Fruit fly (Drosophila melanogaster) whole organism, embryonic: ENCODE measurements around the gene Actn.

Experiments used
- Atf6 ChIP-seq: fragments of 200-800 bp; sonication (Bioruptor generic); IDR thresholded peaks from 2 replicates; pipeline ENCODE4 v1.3.6; 2022; ENCODE audit warnings: missing biosample characterization, missing genetic modification characterization
- BEAF-32 ChIP-seq: fragments of 200-800 bp; sonication (Bioruptor generic); optimal IDR thresholded peaks from 3 replicates; lab custom pipeline; 2017; ENCODE audit warnings: missing biosample characterization, missing genetic modification characterization, mild to moderate bottlenecking, moderate library complexity, missing genetic modification reagents
- CG10267 ChIP-seq: fragments of 200-800 bp; sonication (Bioruptor generic); optimal IDR thresholded peaks from 2 replicates; lab custom pipeline; 2018; ENCODE audit warnings: missing biosample characterization, mild to moderate bottlenecking, missing genetic modification characterization, moderate library complexity
- CG10654 ChIP-seq: fragments of 200-800 bp; sonication (Bioruptor generic); optimal IDR thresholded peaks from 2 replicates; lab custom pipeline; 2016; ENCODE audit warnings: missing biosample characterization, missing genetic modification characterization
- CG12071 ChIP-seq: fragments of 200-800 bp; sonication (Bioruptor generic); optimal IDR thresholded peaks from 3 replicates; lab custom pipeline; 2018; ENCODE audit warnings: missing biosample characterization, mild to moderate bottlenecking, missing genetic modification characterization
- CG12942 ChIP-seq: fragments of 200-800 bp; sonication (Bioruptor generic); optimal IDR thresholded peaks from 3 replicates; lab custom pipeline; 2016; ENCODE audit warnings: missing biosample characterization, missing genetic modification characterization
- CG15514 ChIP-seq: fragments of 200-800 bp; sonication (Bioruptor generic); optimal IDR thresholded peaks from 3 replicates; lab custom pipeline; 2017; ENCODE audit warnings: missing biosample characterization, missing genetic modification characterization, mild to moderate bottlenecking, moderate library complexity, missing genetic modification reagents
- CG17186 ChIP-seq: fragments of 200-800 bp; sonication (Bioruptor generic); optimal IDR thresholded peaks from 3 replicates; lab custom pipeline; 2017; ENCODE audit warnings: missing biosample characterization, missing genetic modification reagents, missing genetic modification characterization
- CG17361 ChIP-seq: fragments of 200-800 bp; sonication (Bioruptor generic); IDR thresholded peaks from 3 replicates; pipeline ENCODE4 v1.3.6; 2022; ENCODE audit warnings: missing biosample characterization, missing genetic modification characterization
- CG1792 ChIP-seq: fragments of 200-800 bp; sonication (Bioruptor generic); optimal IDR thresholded peaks from 2 replicates; lab custom pipeline; 2016; ENCODE audit warnings: missing biosample characterization, missing genetic modification characterization
- CG1832 ChIP-seq: fragments of 200-800 bp; sonication (Bioruptor generic); optimal IDR thresholded peaks from 2 replicates; lab custom pipeline; 2017; ENCODE audit warnings: missing biosample characterization, mild to moderate bottlenecking, missing genetic modification characterization, inconsistent platforms
- CG30403 ChIP-seq: fragments of 200-800 bp; sonication (Bioruptor generic); optimal IDR thresholded peaks from 3 replicates; lab custom pipeline; 2016; ENCODE audit warnings: missing biosample characterization, missing genetic modification characterization
- CG32767 ChIP-seq: fragments of 200-800 bp; sonication (Bioruptor generic); IDR thresholded peaks from 2 replicates; pipeline ENCODE4 v1.3.6; 2022; ENCODE audit warnings: missing biosample characterization, missing genetic modification characterization
- CG6175 ChIP-seq: fragments of 200-800 bp; sonication (Bioruptor generic); IDR thresholded peaks from 3 replicates; pipeline ENCODE4 v1.3.6; 2022; ENCODE audit warnings: missing biosample characterization, missing genetic modification characterization
- CoRest ChIP-seq: fragments of 200-800 bp; sonication (Bioruptor generic); optimal IDR thresholded peaks from 3 replicates; lab custom pipeline; 2018; ENCODE audit warnings: missing biosample characterization, mild to moderate bottlenecking, missing genetic modification characterization, moderate library complexity
- Dfd ChIP-seq, 2 experiments: fragments of >200 bp; optimal IDR thresholded peaks; 2 replicates each; lab custom pipeline; 2017; ENCODE audit warnings: missing biosample characterization in 2 of 2, missing genetic modification characterization in 2 of 2
- Doc3 ChIP-seq: fragments of 200-800 bp; sonication (Bioruptor generic); IDR thresholded peaks from 3 replicates; pipeline ENCODE4 v1.3.6; 2022; ENCODE audit warnings: missing biosample characterization, missing genetic modification characterization; ENCODE audit not compliant: partially characterized antibody
- Drgx ChIP-seq: fragments of 200-800 bp; sonication (Bioruptor generic); IDR thresholded peaks from 2 replicates; pipeline ENCODE4 v1.3.6; 2022; ENCODE audit warnings: missing biosample characterization, missing genetic modification characterization
- HLH4C ChIP-seq: fragments of 200-800 bp; sonication (Bioruptor generic); IDR thresholded peaks from 3 replicates; pipeline ENCODE4 v1.3.6; 2022; ENCODE audit warnings: missing biosample characterization, missing genetic modification characterization; ENCODE audit not compliant: partially characterized antibody
- HLHmδ ChIP-seq: fragments of 200-800 bp; sonication (Bioruptor generic); optimal IDR thresholded peaks from 2 replicates; lab custom pipeline; 2018; ENCODE audit warnings: missing biosample characterization, mild to moderate bottlenecking, missing genetic modification characterization, moderate library complexity
- Hr51 ChIP-seq, 2 experiments: fragments of 200-800 bp; sonication (Bioruptor generic); optimal IDR thresholded peaks; 2 replicates in 1 of 2; 3 replicates in 1 of 2; lab custom pipeline; 2016 to 2018; ENCODE audit warnings: missing biosample characterization in 2 of 2, missing genetic modification characterization in 2 of 2, mild to moderate bottlenecking in 1 of 2, moderate library complexity in 1 of 2
- Hsf ChIP-seq: fragments of 200-800 bp; sonication (Bioruptor generic); optimal IDR thresholded peaks from 3 replicates; lab custom pipeline; 2016; ENCODE audit warnings: missing biosample characterization, missing genetic modification characterization
- Meics ChIP-seq: fragments of 200-800 bp; sonication (Bioruptor generic); optimal IDR thresholded peaks from 2 replicates; lab custom pipeline; 2017; ENCODE audit warnings: missing biosample characterization, mild to moderate bottlenecking, missing genetic modification characterization
- Nf-YB ChIP-seq: fragments of 200-800 bp; sonication (Bioruptor generic); optimal IDR thresholded peaks from 3 replicates; lab custom pipeline; 2019; ENCODE audit warnings: missing biosample characterization, mild to moderate bottlenecking, missing genetic modification characterization, moderate library complexity
- Optix ChIP-seq: fragments of 200-800 bp; sonication (Bioruptor generic); IDR thresholded peaks from 3 replicates; pipeline ENCODE4 v1.3.6; 2022; ENCODE audit warnings: missing biosample characterization, missing genetic modification characterization
- Sox100B ChIP-seq: fragments of 200-800 bp; sonication (Bioruptor generic); optimal IDR thresholded peaks from 3 replicates; lab custom pipeline; 2018; ENCODE audit warnings: missing biosample characterization, mild to moderate bottlenecking, missing genetic modification characterization
- YL-1 ChIP-seq: fragments of 200-800 bp; sonication (Bioruptor generic); optimal IDR thresholded peaks from 3 replicates; lab custom pipeline; 2017; ENCODE audit warnings: missing biosample characterization, mild to moderate bottlenecking, missing genetic modification characterization
- ab ChIP-seq: fragments of 200-800 bp; sonication (Bioruptor generic); optimal IDR thresholded peaks from 2 replicates; lab custom pipeline; 2016; ENCODE audit warnings: missing biosample characterization, missing genetic modification characterization
- amos ChIP-seq: fragments of 200-800 bp; sonication (Bioruptor generic); IDR thresholded peaks from 2 replicates; pipeline ENCODE4 v1.3.6; 2022; ENCODE audit warnings: missing biosample characterization, missing genetic modification characterization; ENCODE audit not compliant: partially characterized antibody
- ase ChIP-seq: fragments of 200-800 bp; sonication (Bioruptor generic); IDR thresholded peaks from 3 replicates; pipeline ENCODE4 v1.3.6; 2022; ENCODE audit warnings: missing biosample characterization, missing genetic modification characterization
- bcd ChIP-seq: fragments of 200-800 bp; sonication (Bioruptor generic); optimal IDR thresholded peaks from 2 replicates; lab custom pipeline; 2017; ENCODE audit warnings: missing biosample characterization, mild to moderate bottlenecking, missing genetic modification characterization
- dan ChIP-seq: fragments of 200-800 bp; sonication (Bioruptor generic); IDR thresholded peaks from 2 replicates; pipeline ENCODE4 v1.3.6; 2022; ENCODE audit warnings: missing biosample characterization, missing genetic modification characterization
- dati ChIP-seq: fragments of 200-800 bp; sonication (Bioruptor generic); IDR thresholded peaks from 2 replicates; pipeline ENCODE4 v1.3.6; 2022; ENCODE audit warnings: missing biosample characterization, missing genetic modification characterization
- gt ChIP-seq: fragments of 200-800 bp; sonication (Bioruptor generic); IDR thresholded peaks from 2 replicates; pipeline ENCODE4 v1.3.6; 2022; ENCODE audit warnings: missing biosample characterization, missing genetic modification characterization
- insv ChIP-seq, 2 experiments: fragments of 200-800 bp; sonication (Bioruptor generic); optimal IDR thresholded peaks; 3 replicates each; lab custom pipeline; 2016 to 2018; ENCODE audit warnings: missing biosample characterization in 2 of 2, missing genetic modification characterization in 2 of 2
- jumu ChIP-seq: fragments of 200-800 bp; sonication (Bioruptor generic); optimal IDR thresholded peaks from 3 replicates; lab custom pipeline; 2016; ENCODE audit warnings: missing biosample characterization, missing genetic modification characterization
- maf-S ChIP-seq: fragments of 200-800 bp; sonication (Bioruptor generic); optimal IDR thresholded peaks from 2 replicates; lab custom pipeline; 2016; ENCODE audit warnings: missing biosample characterization, missing genetic modification characterization
- nerfin-1 ChIP-seq: fragments of 200-800 bp; sonication (Bioruptor generic); optimal IDR thresholded peaks from 3 replicates; lab custom pipeline; 2019; ENCODE audit warnings: missing biosample characterization, mild to moderate bottlenecking, missing genetic modification characterization, moderate library complexity
- nmo ChIP-seq: fragments of 200-800 bp; sonication (Bioruptor generic); optimal IDR thresholded peaks from 2 replicates; lab custom pipeline; 2018; ENCODE audit warnings: missing biosample characterization, mild to moderate bottlenecking, missing genetic modification characterization, moderate library complexity
- otp ChIP-seq: fragments of 200-800 bp; sonication (Bioruptor generic); IDR thresholded peaks from 3 replicates; pipeline ENCODE4, ENCODE4 v1.3.6; 2022; ENCODE audit warnings: missing biosample characterization, missing genetic modification characterization
- pb ChIP-seq: fragments of 200-800 bp; sonication (Bioruptor generic); optimal IDR thresholded peaks from 3 replicates; lab custom pipeline; 2016; ENCODE audit warnings: missing biosample characterization, missing genetic modification characterization
- peb ChIP-seq: fragments of 200-800 bp; sonication (Bioruptor generic); IDR thresholded peaks from 2 replicates; pipeline ENCODE4 v1.3.6; 2022; ENCODE audit warnings: missing biosample characterization, missing genetic modification characterization
- pfk ChIP-seq: fragments of 200-800 bp; sonication (Bioruptor generic); optimal IDR thresholded peaks from 2 replicates; lab custom pipeline; 2018; ENCODE audit warnings: missing biosample characterization, mild to moderate bottlenecking, missing genetic modification characterization, moderate library complexity
- rib ChIP-seq: fragments of 200-800 bp; sonication (Bioruptor generic); IDR thresholded peaks from 2 replicates; pipeline ENCODE4 v1.3.6; 2022; ENCODE audit warnings: missing biosample characterization, missing genetic modification characterization
- run ChIP-seq: fragments of 200-800 bp; sonication (Bioruptor generic); optimal IDR thresholded peaks from 3 replicates; lab custom pipeline; 2018; ENCODE audit warnings: missing biosample characterization, mild to moderate bottlenecking, missing genetic modification characterization
- slou ChIP-seq: fragments of 200-800 bp; sonication (Bioruptor generic); optimal IDR thresholded peaks from 3 replicates; lab custom pipeline; 2016; ENCODE audit warnings: missing biosample characterization, missing genetic modification characterization
- tin ChIP-seq: fragments of 200-800 bp; sonication (Bioruptor generic); optimal IDR thresholded peaks from 3 replicates; lab custom pipeline; 2016; ENCODE audit warnings: missing biosample characterization, missing genetic modification characterization
- ttk ChIP-seq: fragments of 200-800 bp; sonication (Bioruptor generic); IDR thresholded peaks from 2 replicates; pipeline ENCODE4 v2.1.2; 2022; ENCODE audit warnings: missing biosample characterization, missing genetic modification characterization
- tx ChIP-seq: fragments of 200-800 bp; sonication (Bioruptor generic); optimal IDR thresholded peaks from 2 replicates; lab custom pipeline; 2016; ENCODE audit warnings: missing biosample characterization, missing genetic modification characterization
- wor ChIP-seq: fragments of 200-800 bp; sonication (Bioruptor generic); IDR thresholded peaks from 2 replicates; pipeline ENCODE4 v1.3.6; 2022; ENCODE audit warnings: missing biosample characterization, missing genetic modification characterization
- zen2 ChIP-seq: fragments of 200-800 bp; sonication (Bioruptor generic); IDR thresholded peaks from 3 replicates; pipeline ENCODE4 v1.3.6; 2022; ENCODE audit warnings: missing biosample characterization, missing genetic modification characterization; ENCODE audit not compliant: partially characterized antibody

Actn gene

dm6 chrX:2005840-2006239 is 36.3 kb downstream of the Actn start (continued):
- no peak for TF ChIP-seq peb (GFP tag; lab: Robert Waterston, UW)
- TF ChIP-seq bcd (GFP tag; lab: Kevin White, UChicago): peak; percentile 74
- TF ChIP-seq CG32767 (GFP tag; lab: Robert Waterston, UW): no peak
- peak; percentile 77 for TF ChIP-seq Meics
- TF ChIP-seq dati: no peak
- peak; percentile 52 for TF ChIP-seq amos (GFP tag; lab: Robert Waterston, UW)
- TF ChIP-seq BEAF-32 (GFP tag; lab: Kevin White, UChicago): no peak
- TF ChIP-seq Hsf (GFP tag; lab: Kevin White, UChicago): peak; percentile 52
- TF ChIP-seq ase (GFP tag; lab: Robert Waterston, UW): peak; percentile 67; the same call in 2 of the 3 replicates
- no peak for TF ChIP-seq run (tag; lab: Kevin White, UChicago)
- TF ChIP-seq jumu (GFP tag; lab: Kevin White, UChicago): no peak
- TF ChIP-seq tx: no peak
- peak; percentile 55 for TF ChIP-seq ttk (GFP tag; lab: Robert Waterston, UW)
- TF ChIP-seq nerfin-1 (tag; lab: Kevin White, UChicago): peak; percentile 73
- TF ChIP-seq otp: peak; percentile 73
- peak; percentile 60 for TF ChIP-seq CG30403 (GFP tag; lab: Kevin White, UChicago)
- TF ChIP-seq rib (GFP tag; lab: Robert Waterston, UW): no peak
- peak; percentile 62 for TF ChIP-seq CoRest
- no peak for TF ChIP-seq gt (GFP tag; lab: Robert Waterston, UW)
- TF ChIP-seq Nf-YB (GFP tag; lab: Kevin White, UChicago): peak; percentile 39
- peak; percentile 15 for TF ChIP-seq CG12942 (GFP tag; lab: Kevin White, UChicago)
- peak; percentile 78 for TF ChIP-seq CG12071 (GFP tag; lab: Kevin White, UChicago)
- peak; percentile 54 for TF ChIP-seq CG10654 (GFP tag; lab: Kevin White, UChicago)
- peak; percentile 66 for TF ChIP-seq CG15514 (GFP tag; lab: Kevin White, UChicago)
- TF ChIP-seq CG17361 (GFP tag; lab: Robert Waterston, UW): peak; percentile 74
- TF ChIP-seq Atf6 (GFP tag; lab: Robert Waterston, UW): peak; percentile 45; the same call in 1 of the 2 replicates
- peak; percentile 58 for TF ChIP-seq nmo (GFP tag; lab: Kevin White, UChicago)
- TF ChIP-seq YL-1 (GFP tag; lab: Kevin White, UChicago): peak; percentile 57
- no peak for TF ChIP-seq HLH4C (GFP tag; lab: Robert Waterston, UW)
- TF ChIP-seq Optix (GFP tag; lab: Robert Waterston, UW): peak; percentile 53; the same call in 2 of the 3 replicates
- peak; percentile 4 to 66 for TF ChIP-seq Hr51 (GFP tag; optimal IDR thresholded peaks at IDR 0.05; lab: Kevin White, UChicago)
- peak; percentile 83 for TF ChIP-seq pb
- peak; percentile 62 for TF ChIP-seq CG10267 (tag; lab: Kevin White, UChicago)
- TF ChIP-seq CG17186 (GFP tag; lab: Kevin White, UChicago): no peak
- no peak for TF ChIP-seq zen2 (GFP tag; lab: Robert Waterston, UW)
- peak in 1 of 2 experiments; percentile 43 for TF ChIP-seq insv (GFP tag; optimal IDR thresholded peaks at IDR 0.05; lab: Kevin White, UChicago)
- no peak for TF ChIP-seq Doc3 (GFP tag; lab: Robert Waterston, UW)
- TF ChIP-seq slou (GFP tag; lab: Kevin White, UChicago): peak; percentile 23
- peak; percentile 49 for TF ChIP-seq maf-S (GFP tag; lab: Kevin White, UChicago)
- TF ChIP-seq Sox100B (GFP tag; lab: Kevin White, UChicago): no peak
- TF ChIP-seq CG6175: 0 out of 3 replicates have a peak, but pooled peaks have one; percentile 42
- TF ChIP-seq Drgx (GFP tag; lab: Robert Waterston, UW): 0 out of 2 replicates have a peak, but pooled peaks have one; percentile 18
- peak; percentile 53 for TF ChIP-seq pfk (GFP tag; lab: Kevin White, UChicago)
- TF ChIP-seq Dfd (GFP tag; optimal IDR thresholded peaks at IDR 0.05; lab: Kevin White, UChicago): no peak
- peak; percentile 64 for TF ChIP-seq tin (GFP tag; lab: Kevin White, UChicago)
- peak; percentile 41 for TF ChIP-seq CG1792 (GFP tag; lab: Kevin White, UChicago)
- TF ChIP-seq HLHmδ (GFP tag; lab: Kevin White, UChicago): peak; percentile 68
- TF ChIP-seq dan (GFP tag; lab: Robert Waterston, UW): no peak
- no peak for TF ChIP-seq wor
- TF ChIP-seq ab: no peak
- TF ChIP-seq CG1832 (GFP tag; lab: Kevin White, UChicago): no peak
